Worm (Caenorhabditis elegans) whole organism, L4/young adult: ENCODE measurements around the gene F10G2.4.

Experiments
- W03F9.2 ChIP-seq: fragments of 150-350 bp; optimal IDR thresholded peaks from 2 replicates; lab custom pipeline; 2014; ENCODE audit warnings: missing biosample characterization, missing genetic modification characterization
- dao-5 ChIP-seq: sonication (generic microtip); optimal IDR thresholded peaks from 2 replicates; lab custom pipeline; 2016; ENCODE audit warnings: missing genotype, missing genetic modification characterization, moderate library complexity, missing compliant biosample characterization

ce11 chrV:7356684-7357083 is 29.7 kb downstream of the F10G2.4 start, which contains the start of gene C03G6.21:
- no peak for TF ChIP-seq dao-5
- TF ChIP-seq W03F9.2, result no peak
